Fruit fly (Drosophila melanogaster) whole organism, embryonic: Measurements from ENCODE around the gene Pex14.

Source experiments
- Abd-B ChIP-seq: fragments of 200-800 bp; sonication (Bioruptor generic); optimal IDR thresholded peaks from 2 replicates; lab custom pipeline; 2018; ENCODE audit warnings: missing biosample characterization, mild to moderate bottlenecking, missing genetic modification characterization, moderate library complexity
- Bgb ChIP-seq: fragments of 200-800 bp; sonication (Bioruptor generic); IDR thresholded peaks from 2 replicates; pipeline ENCODE4 v1.3.6; 2022; ENCODE audit warnings: missing biosample characterization, missing genetic modification characterization; ENCODE audit not compliant: partially characterized antibody
- Blimp-1 ChIP-seq: fragments of 200-800 bp; sonication (Bioruptor generic); optimal IDR thresholded peaks from 3 replicates; lab custom pipeline; 2018; ENCODE audit warnings: missing biosample characterization, missing genetic modification characterization, mild to moderate bottlenecking, moderate library complexity, missing genetic modification reagents
- CG12071 ChIP-seq: fragments of 200-800 bp; sonication (Bioruptor generic); optimal IDR thresholded peaks from 3 replicates; lab custom pipeline; 2018; ENCODE audit warnings: missing biosample characterization, mild to moderate bottlenecking, missing genetic modification characterization
- CG12104 ChIP-seq: fragments of 200-800 bp; sonication (Bioruptor generic); optimal IDR thresholded peaks from 3 replicates; lab custom pipeline; 2016; ENCODE audit warnings: missing biosample characterization, missing genetic modification characterization
- CG12942 ChIP-seq: fragments of 200-800 bp; sonication (Bioruptor generic); optimal IDR thresholded peaks from 3 replicates; lab custom pipeline; 2016; ENCODE audit warnings: missing biosample characterization, missing genetic modification characterization
- CG14050 ChIP-seq: fragments of 200-800 bp; sonication (Bioruptor generic); IDR thresholded peaks from 3 replicates; pipeline ENCODE4 v1.3.6; 2022; ENCODE audit warnings: missing biosample characterization, missing genetic modification characterization
- CG15696 ChIP-seq: fragments of 200-800 bp; sonication (Bioruptor generic); optimal IDR thresholded peaks from 2 replicates; lab custom pipeline; 2019; ENCODE audit warnings: missing biosample characterization, mild to moderate bottlenecking, missing genetic modification characterization, moderate library complexity
- CG17612 ChIP-seq: fragments of 200-800 bp; sonication (Bioruptor generic); IDR thresholded peaks from 2 replicates; pipeline ENCODE4 v1.3.6; 2022; ENCODE audit warnings: missing biosample characterization, missing genetic modification characterization
- CG17829 ChIP-seq: fragments of 200-800 bp; optimal IDR thresholded peaks from 2 replicates; lab custom pipeline; 2019; ENCODE audit warnings: missing biosample characterization, mild to moderate bottlenecking, missing genetic modification characterization, moderate library complexity
- CG18599 ChIP-seq: fragments of 200-800 bp; sonication (Bioruptor generic); optimal IDR thresholded peaks from 3 replicates; lab custom pipeline; 2017; ENCODE audit warnings: missing biosample characterization, missing genetic modification characterization, mild to moderate bottlenecking, moderate library complexity, missing genetic modification reagents
- CG2129 ChIP-seq: fragments of 200-800 bp; sonication (Bioruptor generic); IDR thresholded peaks from 2 replicates; pipeline ENCODE4 v1.3.6; 2022; ENCODE audit warnings: missing biosample characterization, missing genetic modification characterization; ENCODE audit not compliant: partially characterized antibody
- CG2875 ChIP-seq: fragments of 200-800 bp; sonication (Bioruptor generic); optimal IDR thresholded peaks from 2 replicates; lab custom pipeline; 2017; ENCODE audit warnings: missing biosample characterization, mild to moderate bottlenecking, missing genetic modification characterization, missing genetic modification reagents
- CG6689 ChIP-seq: fragments of 200-800 bp; sonication (Bioruptor generic); IDR thresholded peaks from 2 replicates; pipeline ENCODE4 v1.3.6; 2022; ENCODE audit warnings: missing biosample characterization, missing genetic modification characterization
- CG7963 ChIP-seq: fragments of 200-800 bp; sonication (Bioruptor generic); IDR thresholded peaks from 3 replicates; pipeline ENCODE4 v1.3.6; 2022; ENCODE audit warnings: missing biosample characterization, missing genetic modification characterization; ENCODE audit not compliant: partially characterized antibody
- CG9727 ChIP-seq: fragments of 200-800 bp; sonication (Bioruptor generic); optimal IDR thresholded peaks from 3 replicates; lab custom pipeline; 2017; ENCODE audit warnings: missing biosample characterization, mild to moderate bottlenecking, missing genetic modification characterization
- CHES-1-like ChIP-seq: fragments of 200-800 bp; sonication (Bioruptor generic); optimal IDR thresholded peaks from 2 replicates; lab custom pipeline; 2016; ENCODE audit warnings: missing biosample characterization, missing genetic modification characterization
- Camta ChIP-seq: fragments of 200-800 bp; sonication (Bioruptor generic); optimal IDR thresholded peaks from 2 replicates; lab custom pipeline; 2016; ENCODE audit warnings: missing biosample characterization, missing genetic modification characterization
- HLH4C ChIP-seq: fragments of 200-800 bp; sonication (Bioruptor generic); IDR thresholded peaks from 3 replicates; pipeline ENCODE4 v1.3.6; 2022; ENCODE audit warnings: missing biosample characterization, missing genetic modification characterization; ENCODE audit not compliant: partially characterized antibody
- HmgD ChIP-seq: fragments of 200-800 bp; sonication (Bioruptor generic); optimal IDR thresholded peaks from 3 replicates; lab custom pipeline; 2016; ENCODE audit warnings: missing biosample characterization, missing genetic modification characterization
- Hr3 ChIP-seq: fragments of 200-800 bp; sonication (Bioruptor generic); optimal IDR thresholded peaks from 3 replicates; lab custom pipeline; 2016; ENCODE audit warnings: missing biosample characterization, missing genetic modification characterization
- Hr51 ChIP-seq, 2 experiments: fragments of 200-800 bp; sonication (Bioruptor generic); optimal IDR thresholded peaks; 2 replicates in 1 of 2; 3 replicates in 1 of 2; lab custom pipeline; 2016 to 2018; ENCODE audit warnings: missing biosample characterization in 2 of 2, missing genetic modification characterization in 2 of 2, mild to moderate bottlenecking in 1 of 2, moderate library complexity in 1 of 2
- Hsf ChIP-seq: fragments of 200-800 bp; sonication (Bioruptor generic); optimal IDR thresholded peaks from 3 replicates; lab custom pipeline; 2016; ENCODE audit warnings: missing biosample characterization, missing genetic modification characterization
- Jarid2 ChIP-seq: fragments of 200-800 bp; sonication (Bioruptor generic); optimal IDR thresholded peaks from 3 replicates; lab custom pipeline; 2017; ENCODE audit warnings: mild to moderate bottlenecking, missing biosample characterization, missing genetic modification reagents, missing genetic modification characterization
- MTF-1 ChIP-seq: fragments of 200-800 bp; sonication (Bioruptor generic); optimal IDR thresholded peaks from 2 replicates; lab custom pipeline; 2018; ENCODE audit warnings: missing biosample characterization, mild to moderate bottlenecking, missing genetic modification characterization, borderline replicate concordance
- NfI ChIP-seq: fragments of 200-800 bp; sonication (Bioruptor generic); optimal IDR thresholded peaks from 3 replicates; lab custom pipeline; 2018; ENCODE audit warnings: missing biosample characterization, mild to moderate bottlenecking, missing genetic modification characterization, moderate library complexity
- Opbp ChIP-seq: fragments of 200-800 bp; sonication (Bioruptor generic); IDR thresholded peaks from 3 replicates; pipeline ENCODE4 v1.3.6; 2022; ENCODE audit warnings: missing biosample characterization, missing genetic modification characterization; ENCODE audit not compliant: partially characterized antibody
- PHDP ChIP-seq: fragments of 200-800 bp; sonication (Bioruptor generic); optimal IDR thresholded peaks from 3 replicates; lab custom pipeline; 2018; ENCODE audit warnings: missing biosample characterization, mild to moderate bottlenecking, missing genetic modification characterization, moderate library complexity
- Pdp1 ChIP-seq, 2 experiments: fragments of 200-800 bp; sonication (Bioruptor generic); optimal IDR thresholded peaks; 3 replicates each; lab custom pipeline; 2016; ENCODE audit warnings: missing biosample characterization in 2 of 2, missing genetic modification characterization in 2 of 2, mild to moderate bottlenecking in 1 of 2, moderate library complexity in 1 of 2
- aop ChIP-seq: fragments of 200-800 bp; sonication (Bioruptor generic); IDR thresholded peaks from 2 replicates; pipeline ENCODE4 v1.3.6; 2022; ENCODE audit warnings: missing biosample characterization, missing genetic modification characterization
- ara ChIP-seq: fragments of 200-800 bp; sonication (Bioruptor generic); IDR thresholded peaks from 2 replicates; pipeline ENCODE4 v1.3.6; 2022; ENCODE audit warnings: missing biosample characterization, missing genetic modification characterization
- ase ChIP-seq: fragments of 200-800 bp; sonication (Bioruptor generic); IDR thresholded peaks from 3 replicates; pipeline ENCODE4 v1.3.6; 2022; ENCODE audit warnings: missing biosample characterization, missing genetic modification characterization
- bowl ChIP-seq: fragments of 200-800 bp; sonication (Bioruptor generic); IDR thresholded peaks from 2 replicates; pipeline ENCODE4 v1.3.6; 2022; ENCODE audit warnings: missing biosample characterization, missing genetic modification characterization
- cad ChIP-seq: fragments of >200 bp; optimal IDR thresholded peaks from 2 replicates; lab custom pipeline; 2017; ENCODE audit warnings: missing biosample characterization, missing genetic modification characterization
- cwo ChIP-seq: fragments of 200-800 bp; sonication (Bioruptor generic); optimal IDR thresholded peaks from 3 replicates; lab custom pipeline; 2017; ENCODE audit warnings: missing biosample characterization, missing genetic modification characterization, mild to moderate bottlenecking, moderate library complexity, missing genetic modification reagents
- danr ChIP-seq: fragments of 200-800 bp; sonication (Bioruptor generic); IDR thresholded peaks from 2 replicates; pipeline ENCODE4 v1.3.6; 2022; ENCODE audit warnings: missing biosample characterization, missing genetic modification characterization
- dati ChIP-seq: fragments of 200-800 bp; sonication (Bioruptor generic); IDR thresholded peaks from 2 replicates; pipeline ENCODE4 v1.3.6; 2022; ENCODE audit warnings: missing biosample characterization, missing genetic modification characterization
- esg ChIP-seq: fragments of 200-800 bp; sonication (Bioruptor generic); conservative IDR thresholded peaks from 2 replicates; pipeline ENCODE4 v1.3.6; 2022; ENCODE audit warnings: missing biosample characterization, missing genetic modification characterization
- ken ChIP-seq: fragments of 200-800 bp; sonication (Bioruptor generic); IDR thresholded peaks from 3 replicates; pipeline ENCODE4 v1.3.6; 2022; ENCODE audit warnings: missing biosample characterization, missing genetic modification characterization
- mirr ChIP-seq: fragments of 200-800 bp; sonication (Bioruptor generic); optimal IDR thresholded peaks from 3 replicates; lab custom pipeline; 2018; ENCODE audit warnings: missing biosample characterization, mild to moderate bottlenecking, missing genetic modification characterization
- nau ChIP-seq: fragments of 200-800 bp; sonication (Bioruptor generic); optimal IDR thresholded peaks from 3 replicates; lab custom pipeline; 2017; ENCODE audit warnings: missing biosample characterization, mild to moderate bottlenecking, missing genetic modification characterization, missing genetic modification reagents
- sisA ChIP-seq: fragments of 200-800 bp; sonication (Bioruptor generic); IDR thresholded peaks from 2 replicates; pipeline ENCODE4 v1.3.6; 2022; ENCODE audit warnings: missing biosample characterization, missing genetic modification characterization
- slp2 ChIP-seq: fragments of 200-800 bp; sonication (Bioruptor generic); optimal IDR thresholded peaks from 2 replicates; lab custom pipeline; 2016; ENCODE audit warnings: missing biosample characterization, missing genetic modification characterization
- sna ChIP-seq: fragments of 200-800 bp; sonication (Bioruptor generic); IDR thresholded peaks from 2 replicates; pipeline ENCODE4 v1.3.6; 2022; ENCODE audit warnings: missing biosample characterization, missing genetic modification characterization; ENCODE audit not compliant: partially characterized antibody
- stc ChIP-seq: fragments of 200-800 bp; sonication (Bioruptor generic); IDR thresholded peaks from 2 replicates; pipeline ENCODE4 v1.3.6; 2022; ENCODE audit warnings: missing biosample characterization, missing genetic modification characterization
- sug ChIP-seq: fragments of 200-800 bp; optimal IDR thresholded peaks from 2 replicates; lab custom pipeline; 2019; ENCODE audit warnings: missing biosample characterization, mild to moderate bottlenecking, missing genetic modification characterization, moderate library complexity
- usp ChIP-seq: fragments of >200 bp; optimal IDR thresholded peaks from 2 replicates; lab custom pipeline; 2017; ENCODE audit warnings: missing biosample characterization, missing genetic modification characterization
- wdn ChIP-seq: fragments of 200-800 bp; sonication (Bioruptor generic); IDR thresholded peaks from 2 replicates; pipeline ENCODE4 v1.3.6; 2022; ENCODE audit warnings: missing biosample characterization, missing genetic modification characterization

Gene Pex14

dm6 chr3L:20730323-20731238 lies 48.0 kb upstream of the Pex14 start, which contains the start of gene CG13252 (continued):
- TF ChIP-seq Jarid2 (GFP tag; lab: Kevin White, UChicago) (peak; percentile 79), usp (no peak), CG14050 (GFP tag; lab: Robert Waterston, UW) (no peak), CG6689 (GFP tag; lab: Robert Waterston, UW) (no peak), CG18599 (no peak), Hsf (GFP tag; lab: Kevin White, UChicago) (peak; percentile 10), CG17612 (GFP tag; lab: Robert Waterston, UW) (no peak), CHES-1-like (GFP tag; lab: Kevin White, UChicago) (no peak), CG12942 (GFP tag; lab: Kevin White, UChicago) (no peak), NfI (GFP tag; lab: Kevin White, UChicago) (peak; percentile 21), HmgD (GFP tag; lab: Kevin White, UChicago) (no peak), ase (no peak), sug (tag; lab: Kevin White, UChicago) (peak; percentile 16), CG9727 (GFP tag; lab: Kevin White, UChicago) (no peak), HLH4C (GFP tag; lab: Robert Waterston, UW) (no peak), ara (no peak), aop (GFP tag; lab: Robert Waterston, UW) (no peak), danr (GFP tag; lab: Robert Waterston, UW) (no peak), CG17829 (tag; lab: Kevin White, UChicago) (no peak), MTF-1 (GFP tag; lab: Kevin White, UChicago) (peak; percentile 29), CG15696 (tag; lab: Kevin White, UChicago) (no peak), Blimp-1 (GFP tag; lab: Kevin White, UChicago) (peak; percentile 23), Abd-B (GFP tag; lab: Kevin White, UChicago) (no peak), Opbp (no peak), CG12104 (peak; percentile 44), CG12071 (GFP tag; lab: Kevin White, UChicago) (peak; percentile 72), Hr51 (GFP tag; optimal IDR thresholded peaks at IDR 0.05; lab: Kevin White, UChicago) (peak in 1 of 2 experiments; percentile 5), Hr3 (GFP tag; lab: Kevin White, UChicago) (no peak), esg (no peak), ken (no peak), sisA (GFP tag; lab: Robert Waterston, UW) (no peak), PHDP (tag; lab: Kevin White, UChicago) (peak; percentile 38), Pdp1 (GFP tag; optimal IDR thresholded peaks at IDR 0.05; lab: Kevin White, UChicago) (peak in 1 of 2 experiments; percentile 97), cwo (GFP tag; lab: Kevin White, UChicago) (no peak), CG2875 (peak; percentile 28), CG2129 (GFP tag; lab: Robert Waterston, UW) (no peak), stc (GFP tag; lab: Robert Waterston, UW) (0 out of 2 replicates have a peak, but pooled peaks have one; percentile 21), Bgb (GFP tag; lab: Robert Waterston, UW) (peak; percentile 22; the same call in 1 of the 2 replicates), cad (no peak), mirr (GFP tag; lab: Kevin White, UChicago) (peak; percentile 75), slp2 (GFP tag; lab: Kevin White, UChicago) (no peak), sna (no peak), nau (GFP tag; lab: Kevin White, UChicago) (no peak), Camta (GFP tag; lab: Kevin White, UChicago) (no peak), bowl (no peak), CG7963 (GFP tag; lab: Robert Waterston, UW) (no peak), dati (GFP tag; lab: Robert Waterston, UW) (no peak), wdn (GFP tag; lab: Robert Waterston, UW) (no peak)
